Fruit fly (Drosophila melanogaster): ENCODE data around the gene CG14434.
A peak's percentile ranks its signal among the peaks of the same experiment; 100 is the strongest.

Gene CG14434

DNA sequence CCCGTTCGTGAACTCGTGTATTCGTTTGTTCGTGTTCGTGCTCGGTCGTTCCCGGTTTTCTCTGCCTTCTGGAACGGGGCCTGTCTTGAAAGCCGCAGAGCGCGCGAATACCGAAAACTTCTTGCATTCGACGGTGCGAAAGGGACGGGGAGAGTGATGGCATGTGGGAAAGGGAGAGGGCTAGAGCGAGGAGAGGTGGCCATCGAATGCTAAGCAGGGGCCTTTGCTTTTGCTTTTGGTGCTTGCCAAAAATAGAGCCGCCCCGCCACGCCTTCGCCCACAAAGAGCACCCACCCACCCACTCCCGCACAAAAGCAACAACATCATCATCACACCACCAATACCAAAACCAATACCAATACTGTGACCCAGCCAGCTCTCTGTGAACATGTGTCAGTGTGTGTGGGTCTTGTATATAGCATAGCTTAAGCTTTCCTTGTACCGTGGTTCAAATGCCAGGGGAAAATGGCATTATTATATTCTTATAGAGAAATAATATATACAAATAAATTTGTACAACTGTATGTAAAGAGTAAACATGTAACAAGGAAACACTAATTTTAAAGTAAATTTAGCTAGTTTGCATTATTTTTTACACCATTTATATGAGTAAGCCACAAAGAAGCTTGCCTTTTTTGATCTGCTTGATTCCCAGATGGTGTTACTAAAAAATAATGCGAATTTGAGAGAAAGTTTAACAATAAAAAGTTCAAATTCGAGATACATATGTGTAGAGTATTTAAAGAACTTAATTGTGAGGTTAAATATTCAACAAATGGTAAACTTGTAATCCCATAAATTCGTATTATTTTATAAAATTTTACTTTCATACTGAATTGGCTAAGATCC lies at the start of gene CG14434 (continued):
- no peak; the same call in 2 of the 3 replicates for TF ChIP-seq ci (GFP tag; IDR thresholded peaks at IDR 0.05)
- no peak for TF ChIP-seq CG1647 (GFP tag; optimal IDR thresholded peaks at IDR 0.05)
- TF ChIP-seq CG10543 (GFP tag; optimal IDR thresholded peaks at IDR 0.05), result peak; percentile 63
- peak; percentile 95 for TF ChIP-seq Sox100B (GFP tag; optimal IDR thresholded peaks at IDR 0.05)
- no peak for TF ChIP-seq CG34376 (GFP tag; optimal IDR thresholded peaks at IDR 0.05)
- no peak for TF ChIP-seq ERR (GFP tag; optimal IDR thresholded peaks at IDR 0.05)
- peak; percentile 78 for TF ChIP-seq CG6813 (GFP tag; optimal IDR thresholded peaks at IDR 0.05)
- TF ChIP-seq CG14667 (GFP tag; IDR thresholded peaks at IDR 0.05), result no peak
- TF ChIP-seq CG6654 (GFP tag; optimal IDR thresholded peaks at IDR 0.05), result peak; percentile 75
- TF ChIP-seq CG11695 (GFP tag; IDR thresholded peaks at IDR 0.05), result peak; percentile 72; the same call in 2 of the 3 replicates
- no peak for TF ChIP-seq CG11560 (tag; IDR thresholded peaks at IDR 0.05)
- peak; percentile 29 for TF ChIP-seq E2f1 (GFP tag; IDR thresholded peaks at IDR 0.05)
- TF ChIP-seq CG3847 (GFP tag; IDR thresholded peaks at IDR 0.05), result peak; percentile 52; the same call in 1 of the 2 replicates
- peak; percentile 92 for TF ChIP-seq CG9727 (GFP tag; optimal IDR thresholded peaks at IDR 0.05)
- TF ChIP-seq nerfin-2 (GFP tag; IDR thresholded peaks at IDR 0.05; ENCODE audit: partially characterized antibody), result no peak
- no peak for TF ChIP-seq MESR4 (GFP tag; optimal IDR thresholded peaks at IDR 0.05)
- TF ChIP-seq CG30020 (tag; optimal IDR thresholded peaks at IDR 0.05), result peak; percentile 64
- peak; percentile 27; the same call in 1 of the 3 replicates for TF ChIP-seq zfh1 (GFP tag; IDR thresholded peaks at IDR 0.05)
- peak; percentile 48 for TF ChIP-seq Ada2b (GFP tag; IDR thresholded peaks at IDR 0.05)
- no peak for TF ChIP-seq Drgx (GFP tag; IDR thresholded peaks at IDR 0.05)
- TF ChIP-seq Dbx (GFP tag; IDR thresholded peaks at IDR 0.05), result peak; percentile 22; the same call in 1 of the 3 replicates
- TF ChIP-seq twi (tag; optimal IDR thresholded peaks at IDR 0.05), result peak; percentile 71
- TF ChIP-seq Taf1 (GFP tag; IDR thresholded peaks at IDR 0.05), result no peak
- TF ChIP-seq gt (GFP tag; IDR thresholded peaks at IDR 0.05), result no peak
- TF ChIP-seq insv (GFP tag; optimal IDR thresholded peaks at IDR 0.05), result peak in 1 of 2 experiments; percentile 42
- TF ChIP-seq CG4360 (GFP tag; IDR thresholded peaks at IDR 0.05), result peak; percentile 78
- no peak for TF ChIP-seq stc (GFP tag; IDR thresholded peaks at IDR 0.05)
- no peak for TF ChIP-seq yki (optimal IDR thresholded peaks at IDR 0.05)
- peak; percentile 45 for TF ChIP-seq trem (tag; optimal IDR thresholded peaks at IDR 0.05)
- TF ChIP-seq pzg (GFP tag; optimal IDR thresholded peaks at IDR 0.05), result no peak
- peak; percentile 73 for TF ChIP-seq CG4328 (GFP tag; optimal IDR thresholded peaks at IDR 0.05)
- TF ChIP-seq ash1 (GFP tag; optimal IDR thresholded peaks at IDR 0.05), result no peak
- TF ChIP-seq CG3838 (GFP tag; optimal IDR thresholded peaks at IDR 0.05), result peak; percentile 40
- peak; percentile 23 for TF ChIP-seq CG12219 (GFP tag; optimal IDR thresholded peaks at IDR 0.05)
- no peak for TF ChIP-seq repo (GFP tag; optimal IDR thresholded peaks at IDR 0.05)
- peak; percentile 74 to 78 for TF ChIP-seq bsh (GFP tag; optimal IDR thresholded peaks at IDR 0.05)
- TF ChIP-seq CG10147 (GFP tag; optimal IDR thresholded peaks at IDR 0.05), result peak; percentile 67
- TF ChIP-seq Stat92E (GFP tag; optimal IDR thresholded peaks at IDR 0.05), result no peak
- peak; percentile 70 for TF ChIP-seq CG16863 (GFP tag; optimal IDR thresholded peaks at IDR 0.05)
- peak; percentile 26 for TF ChIP-seq Antp (GFP tag; optimal IDR thresholded peaks at IDR 0.05)
- TF ChIP-seq hth (optimal IDR thresholded peaks at IDR 0.05), result no peak
- TF ChIP-seq Dll (GFP tag; IDR thresholded peaks at IDR 0.05; ENCODE audit: partially characterized antibody), result no peak
- TF ChIP-seq CG14014 (GFP tag; IDR thresholded peaks at IDR 0.05), result 0 out of 2 replicates have a peak, but pooled peaks have one; percentile 6
- no peak for TF ChIP-seq Dip2 (GFP tag; IDR thresholded peaks at IDR 0.05)
- peak; percentile 58 for TF ChIP-seq NK7.1 (GFP tag; optimal IDR thresholded peaks at IDR 0.05)
- TF ChIP-seq CG13296 (GFP tag; optimal IDR thresholded peaks at IDR 0.05), result peak; percentile 64
- peak; percentile 24; the same call in 1 of the 2 replicates for TF ChIP-seq Bgb (GFP tag; IDR thresholded peaks at IDR 0.05; ENCODE audit: partially characterized antibody)
- 0 out of 2 replicates have a peak, but pooled peaks have one; percentile 28 for TF ChIP-seq Rfx (GFP tag; IDR thresholded peaks at IDR 0.05)
- TF ChIP-seq CG9876 (GFP tag; optimal IDR thresholded peaks at IDR 0.05), result no peak
